Worm (Caenorhabditis elegans): ENCODE results near the gene ZK892.4.
A peak's percentile ranks its signal among the peaks of the same experiment; 100 is the strongest.

ZK892.4 gene

ce11 chrII:10017528-10017927 is 11.2 kb downstream of the ZK892.4 start:
- TF ChIP-seq him-1 (tag; optimal IDR thresholded peaks at IDR 0.05) = no peak

DNA sequence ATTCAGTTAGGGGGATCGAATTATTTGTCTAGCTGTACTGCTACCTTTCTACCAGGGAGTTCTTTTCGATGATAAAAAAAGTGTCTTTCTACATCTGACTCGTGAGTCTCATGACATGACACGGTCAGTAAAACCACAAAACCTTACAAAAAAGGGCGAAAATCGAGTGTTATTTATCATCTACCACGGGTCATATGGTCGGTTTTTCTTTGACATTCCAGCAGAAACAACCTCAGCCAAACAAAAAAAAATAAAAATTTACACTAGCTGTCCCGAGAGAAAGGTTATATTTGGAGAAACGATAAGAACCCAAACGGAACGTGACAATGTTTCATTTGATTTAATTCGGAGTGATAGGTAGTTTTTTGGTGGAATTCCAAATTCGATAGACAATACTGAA is 13.3 kb downstream of the ZK892.4 start:
- TF ChIP-seq W03F9.2 (tag; optimal IDR thresholded peaks at IDR 0.05) (no peak), him-1 (tag; optimal IDR thresholded peaks at IDR 0.05) (no peak), dao-5 (tag; optimal IDR thresholded peaks at IDR 0.05) (no peak)

- no peak for TF ChIP-seq dao-5 (tag; optimal IDR thresholded peaks at IDR 0.05)
Measured at ce11 chrII:10021749-10022148, 15.4 kb downstream of the ZK892.4 start.

ce11 chrII:10025059-10025458 is 18.7 kb downstream of the ZK892.4 start:
- no peak for TF ChIP-seq dao-5 (tag; optimal IDR thresholded peaks at IDR 0.05)
- TF ChIP-seq him-1 (tag; optimal IDR thresholded peaks at IDR 0.05) = no peak
- no peak for TF ChIP-seq W03F9.2 (tag; optimal IDR thresholded peaks at IDR 0.05)

ce11 chrII:10028195-10028594 is 21.8 kb downstream of the ZK892.4 start, which contains the start of gene F52H3.6:
Gene F52H3.6, minus strand, starts transcription at chrII:10028422.
- TF ChIP-seq W03F9.2 (tag; optimal IDR thresholded peaks at IDR 0.05) = no peak
- no peak for TF ChIP-seq dao-5 (tag; optimal IDR thresholded peaks at IDR 0.05)
- no peak for TF ChIP-seq him-1 (tag; optimal IDR thresholded peaks at IDR 0.05)

DNA sequence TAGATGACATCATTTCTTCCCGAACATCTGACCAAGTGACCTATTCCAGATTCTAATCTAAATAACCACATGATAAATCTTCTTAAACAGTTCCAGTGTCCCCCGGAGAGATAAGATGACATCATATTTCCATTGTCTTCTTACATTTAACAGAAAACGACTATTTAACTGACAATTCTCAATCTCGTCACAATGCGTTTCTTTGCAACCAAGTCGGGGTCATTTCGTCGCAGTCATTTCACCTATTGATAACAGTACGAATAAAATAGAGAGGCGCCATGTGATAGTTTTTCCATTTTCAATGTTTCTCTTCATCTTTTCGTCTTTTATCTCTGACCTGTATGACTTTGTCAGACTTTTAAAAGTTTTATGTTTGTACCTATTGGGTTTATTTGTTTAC is 22.7 kb downstream of the ZK892.4 start:
- TF ChIP-seq him-1 (tag; optimal IDR thresholded peaks at IDR 0.05) (no peak), dao-5 (tag; optimal IDR thresholded peaks at IDR 0.05) (no peak), W03F9.2 (tag; optimal IDR thresholded peaks at IDR 0.05) (no peak)

DNA sequence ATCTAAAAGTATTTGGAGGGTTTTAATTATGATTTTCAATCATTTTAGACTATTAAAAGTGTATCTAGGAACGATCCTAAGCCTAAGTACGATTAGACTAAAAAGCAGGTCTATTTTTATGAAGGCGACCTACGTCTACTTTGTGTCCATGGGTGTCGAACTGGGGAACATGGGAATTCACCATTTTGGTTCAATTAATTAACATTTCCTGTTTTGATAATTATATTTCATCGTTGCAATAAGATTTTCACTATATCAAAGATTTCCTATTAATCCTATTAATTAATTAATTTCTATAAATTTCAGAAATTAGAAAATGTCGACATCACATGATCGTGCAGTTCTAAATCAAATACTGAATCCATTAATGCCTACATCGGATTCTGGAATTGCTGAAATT is 23.5 kb downstream of the ZK892.4 start, which contains the start of gene ttc-36:
TSS of gene ttc-36 (plus strand) at position 301 of the 400 bp plus-strand sequence.
- no peak for TF ChIP-seq him-1 (tag; optimal IDR thresholded peaks at IDR 0.05)
- TF ChIP-seq W03F9.2 (tag; optimal IDR thresholded peaks at IDR 0.05) = no peak
- no peak for TF ChIP-seq dao-5 (tag; optimal IDR thresholded peaks at IDR 0.05)

- peak; percentile 40 for TF ChIP-seq W03F9.2 (tag; optimal IDR thresholded peaks at IDR 0.05)
Measured at ce11 chrII:10033163-10033871, 27.0 kb downstream of the ZK892.4 start, which contains the start of gene mtcu-2. Gene mtcu-2, minus strand, starts transcription at chrII:10033213.

ce11 chrII:10035425-10035824 is 29.1 kb downstream of the ZK892.4 start:
- no peak for TF ChIP-seq him-1 (tag; optimal IDR thresholded peaks at IDR 0.05)
- no peak for TF ChIP-seq W03F9.2 (tag; optimal IDR thresholded peaks at IDR 0.05)
- no peak for TF ChIP-seq dao-5 (tag; optimal IDR thresholded peaks at IDR 0.05)

ce11 chrII:10039799-10040198 is 33.4 kb downstream of the ZK892.4 start, which contains the start of gene let-268:
Gene let-268, minus strand, starts transcription at chrII:10039980.
- no peak for TF ChIP-seq him-1 (tag; optimal IDR thresholded peaks at IDR 0.05)
- TF ChIP-seq W03F9.2 (tag; optimal IDR thresholded peaks at IDR 0.05) = no peak
- TF ChIP-seq dao-5 (tag; optimal IDR thresholded peaks at IDR 0.05) = no peak

- no peak for TF ChIP-seq W03F9.2 (tag; optimal IDR thresholded peaks at IDR 0.05)
- no peak for TF ChIP-seq dao-5 (tag; optimal IDR thresholded peaks at IDR 0.05)
Measured at ce11 chrII:10040834-10041233, 34.5 kb downstream of the ZK892.4 start, which contains the start of gene ogr-2. Gene ogr-2, plus strand, starts transcription at chrII:10041134.

- TF ChIP-seq dao-5 (tag; optimal IDR thresholded peaks at IDR 0.05) (no peak), him-1 (tag; optimal IDR thresholded peaks at IDR 0.05) (no peak), W03F9.2 (tag; optimal IDR thresholded peaks at IDR 0.05) (no peak)
Measured at ce11 chrII:10044961-10045360, 38.6 kb downstream of the ZK892.4 start, which contains the start of the genes F52H3.11 and bath-38. Gene F52H3.11, minus strand, starts transcription at chrII:10045163. Gene bath-38, minus strand, starts transcription at chrII:10045270.

DNA sequence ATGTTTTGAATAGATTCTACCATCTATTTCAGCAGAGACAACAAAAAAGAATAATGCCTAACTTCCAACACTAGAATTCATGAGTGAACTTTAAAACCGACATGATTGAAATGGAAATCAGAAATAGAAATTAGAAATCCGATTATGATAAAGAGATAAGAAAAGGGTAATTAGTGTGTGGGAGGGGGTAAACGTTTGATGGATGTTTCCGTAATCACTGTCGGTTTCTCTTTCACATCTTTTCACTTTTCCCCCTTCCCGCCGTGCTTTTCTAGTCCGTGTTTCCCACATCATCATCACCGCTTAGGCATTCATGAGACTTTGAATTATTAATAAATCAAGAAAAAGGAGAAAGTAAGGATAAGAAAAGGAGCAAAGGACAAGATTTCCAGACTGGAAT is 39.3 kb downstream of the ZK892.4 start:
- TF ChIP-seq dao-5 (tag; optimal IDR thresholded peaks at IDR 0.05) (no peak), him-1 (tag; optimal IDR thresholded peaks at IDR 0.05) (no peak), W03F9.2 (tag; optimal IDR thresholded peaks at IDR 0.05) (no peak)

DNA sequence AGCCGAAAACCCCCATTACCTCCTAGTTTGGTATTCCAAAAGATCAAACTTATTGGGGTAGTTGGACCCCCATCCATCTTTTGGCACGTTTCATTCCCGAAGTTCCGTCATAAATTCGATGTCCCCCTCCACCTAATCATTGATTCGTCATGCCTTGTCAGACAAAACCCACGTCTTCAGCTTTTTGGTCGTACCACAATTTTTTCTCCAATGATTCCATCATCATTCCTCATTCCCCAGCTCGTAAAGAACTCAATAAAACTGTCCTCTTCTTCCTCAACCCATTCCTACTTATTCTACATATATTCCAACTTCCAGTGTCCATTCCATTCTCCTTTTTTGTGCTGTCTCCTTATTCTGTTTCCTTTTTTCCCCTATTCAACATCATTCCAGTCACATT is 42.2 kb downstream of the ZK892.4 start, which contains the start of gene flp-4:
TSS of gene flp-4 (plus strand) at position 301 of the 400 bp plus-strand sequence.
- TF ChIP-seq dao-5 (tag; optimal IDR thresholded peaks at IDR 0.05) = no peak
- TF ChIP-seq W03F9.2 (tag; optimal IDR thresholded peaks at IDR 0.05) = no peak
- no peak for TF ChIP-seq him-1 (tag; optimal IDR thresholded peaks at IDR 0.05)

- TF ChIP-seq W03F9.2 (tag; optimal IDR thresholded peaks at IDR 0.05) (no peak), dao-5 (tag; optimal IDR thresholded peaks at IDR 0.05) (no peak), him-1 (tag; optimal IDR thresholded peaks at IDR 0.05) (no peak)
Measured at ce11 chrII:10051485-10051884, 45.1 kb downstream of the ZK892.4 start.

All from whole organism, L4/young adult.